Fruit fly (Drosophila melanogaster) Kc167 (cell line): ENCODE results near the gene CG44142.

ENCODE experiments used
- Myc ChIP-seq: fragments of >200 bp; optimal IDR thresholded peaks from 2 replicates; lab custom pipeline; 2017; ENCODE audit warnings: missing external identifiers
- h ChIP-seq: fragments of >200 bp; optimal IDR thresholded peaks from 3 replicates; lab custom pipeline; 2018; ENCODE audit warnings: missing external identifiers
- insv ChIP-seq: fragments of >200 bp; optimal IDR thresholded peaks from 3 replicates; lab custom pipeline; 2018; ENCODE audit warnings: missing external identifiers
- psq ChIP-seq: fragments of >200 bp; optimal IDR thresholded peaks from 2 replicates; lab custom pipeline; 2017; ENCODE audit warnings: missing external identifiers

DNA sequence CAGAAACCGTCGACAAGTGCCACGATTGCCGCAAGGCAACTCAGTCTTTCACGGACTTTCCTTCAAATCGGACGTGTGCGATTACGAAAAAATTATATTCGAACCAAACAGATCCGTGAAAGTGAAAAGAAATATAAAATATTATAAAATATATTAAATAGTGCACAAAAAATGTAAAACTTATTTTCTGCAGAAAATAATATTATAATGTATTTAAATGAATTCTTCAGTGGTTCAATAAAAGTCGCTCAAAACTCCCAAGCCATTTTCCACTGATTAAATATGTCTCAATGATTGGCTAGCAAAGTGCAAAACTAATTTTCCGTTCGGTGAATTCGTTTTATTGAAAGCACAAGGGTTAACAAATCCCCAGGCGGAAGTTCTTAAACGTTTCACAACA is 25.0 kb upstream of the CG44142 start, which contains the start of gene PK2-R1:
- TF ChIP-seq insv (lab: Kevin White, UChicago), result no peak
- no peak for TF ChIP-seq Myc (lab: Kevin White, UChicago)
- no peak for TF ChIP-seq h (lab: Kevin White, UChicago)
- TF ChIP-seq psq, result no peak
